Fruit fly (Drosophila melanogaster) whole organism, prepupa: ENCODE data around the gene Dredd.

Experiments used
- Blimp-1 ChIP-seq: fragments of 200-800 bp; sonication (Bioruptor generic); optimal IDR thresholded peaks from 3 replicates; lab custom pipeline; 2017; ENCODE audit warnings: missing biosample characterization, missing genetic modification characterization, mild to moderate bottlenecking, moderate library complexity, missing genetic modification reagents
- CG10631 ChIP-seq: fragments of 200-800 bp; sonication (Bioruptor generic); optimal IDR thresholded peaks from 2 replicates; lab custom pipeline; 2016; ENCODE audit warnings: missing biosample characterization, missing genetic modification characterization
- CG10669 ChIP-seq: fragments of 200-800 bp; sonication (Bioruptor generic); optimal IDR thresholded peaks from 3 replicates; lab custom pipeline; 2018; ENCODE audit warnings: missing biosample characterization, mild to moderate bottlenecking, missing genetic modification characterization, moderate library complexity
- CG11294 ChIP-seq: fragments of 200-800 bp; sonication (Bioruptor generic); IDR thresholded peaks from 2 replicates; pipeline ENCODE4 v1.3.6; 2022; ENCODE audit warnings: missing biosample characterization, missing genetic modification characterization
- CG11762 ChIP-seq: fragments of 200-800 bp; sonication (Bioruptor generic); optimal IDR thresholded peaks from 3 replicates; lab custom pipeline; 2016; ENCODE audit warnings: missing biosample characterization, missing genetic modification characterization; ENCODE audit not compliant: insufficient read depth
- CG11902 ChIP-seq: fragments of 200-800 bp; sonication (Bioruptor generic); optimal IDR thresholded peaks from 3 replicates; lab custom pipeline; 2016; ENCODE audit warnings: missing biosample characterization, missing genetic modification characterization
- CG15336 ChIP-seq: fragments of 200-800 bp; sonication (Bioruptor generic); IDR thresholded peaks from 2 replicates; pipeline ENCODE4 v1.3.6; 2022; ENCODE audit warnings: missing biosample characterization, missing genetic modification characterization
- CG1621 ChIP-seq: fragments of 200-800 bp; sonication (Bioruptor generic); optimal IDR thresholded peaks from 3 replicates; lab custom pipeline; 2018; ENCODE audit warnings: missing biosample characterization, mild to moderate bottlenecking, missing genetic modification characterization
- CG16779 ChIP-seq: fragments of 200-800 bp; sonication (Bioruptor generic); optimal IDR thresholded peaks from 3 replicates; lab custom pipeline; 2017; ENCODE audit warnings: missing biosample characterization, mild to moderate bottlenecking, missing genetic modification characterization
- CG3032 ChIP-seq: fragments of 200-800 bp; optimal IDR thresholded peaks from 2 replicates; lab custom pipeline; 2019; ENCODE audit warnings: missing biosample characterization, mild to moderate bottlenecking, missing genetic modification characterization, moderate library complexity
- CG31627 ChIP-seq: fragments of 200-800 bp; sonication (Bioruptor generic); optimal IDR thresholded peaks from 3 replicates; lab custom pipeline; 2016; ENCODE audit warnings: missing biosample characterization, missing genetic modification characterization
- CG32006 ChIP-seq: fragments of 200-800 bp; sonication (Bioruptor generic); optimal IDR thresholded peaks from 3 replicates; lab custom pipeline; 2017; ENCODE audit warnings: missing biosample characterization, mild to moderate bottlenecking, missing genetic modification characterization
- CG3919 ChIP-seq: fragments of 200-800 bp; sonication (Bioruptor generic); optimal IDR thresholded peaks from 3 replicates; lab custom pipeline; 2016; ENCODE audit warnings: missing biosample characterization, missing genetic modification characterization
- CG6276 ChIP-seq: fragments of 200-800 bp; sonication (Bioruptor generic); optimal IDR thresholded peaks from 2 replicates; lab custom pipeline; 2017; ENCODE audit warnings: missing biosample characterization, mild to moderate bottlenecking, missing genetic modification characterization
- CG6808 ChIP-seq: fragments of 200-800 bp; sonication (Bioruptor generic); optimal IDR thresholded peaks from 3 replicates; lab custom pipeline; 2017; ENCODE audit warnings: missing biosample characterization, missing genetic modification characterization, mild to moderate bottlenecking, moderate library complexity, missing genetic modification reagents
- CG6854 ChIP-seq: fragments of 200-800 bp; sonication (Bioruptor generic); optimal IDR thresholded peaks from 2 replicates; lab custom pipeline; 2017; ENCODE audit warnings: missing biosample characterization, mild to moderate bottlenecking, missing genetic modification characterization
- CG7368 ChIP-seq: fragments of 200-800 bp; sonication (Bioruptor generic); optimal IDR thresholded peaks from 3 replicates; lab custom pipeline; 2016; ENCODE audit warnings: missing biosample characterization, missing genetic modification characterization
- CG8119 ChIP-seq: fragments of 200-800 bp; sonication (Bioruptor generic); IDR thresholded peaks from 3 replicates; pipeline ENCODE4 v1.3.6; 2022; ENCODE audit warnings: missing biosample characterization, missing genetic modification characterization
- CG8632 ChIP-seq: fragments of 200-800 bp; sonication (Bioruptor generic); optimal IDR thresholded peaks from 3 replicates; lab custom pipeline; 2016; ENCODE audit warnings: missing biosample characterization, missing genetic modification characterization
- CG9139 ChIP-seq: fragments of 200-800 bp; sonication (Bioruptor generic); optimal IDR thresholded peaks from 3 replicates; lab custom pipeline; 2017; ENCODE audit warnings: missing biosample characterization, mild to moderate bottlenecking, missing genetic modification characterization
- Eip75B ChIP-seq: fragments of 200-800 bp; sonication (Bioruptor generic); optimal IDR thresholded peaks from 3 replicates; lab custom pipeline; 2016; ENCODE audit warnings: missing biosample characterization, missing genetic modification characterization
- Eip78C ChIP-seq: fragments of 200-800 bp; sonication (Bioruptor generic); peaks from one replicate; lab custom pipeline; 2016; ENCODE audit warnings: missing biosample characterization, missing genetic modification characterization
- Eip93F ChIP-seq: fragments of 200-800 bp; sonication (Bioruptor generic); optimal IDR thresholded peaks from 2 replicates; lab custom pipeline; 2016; ENCODE audit warnings: missing biosample characterization, mild to moderate bottlenecking, missing genetic modification characterization
- Ets21C ChIP-seq: fragments of 200-800 bp; sonication (Bioruptor generic); optimal IDR thresholded peaks from 3 replicates; lab custom pipeline; 2016; ENCODE audit warnings: missing biosample characterization, missing genetic modification characterization
- Gug ChIP-seq: fragments of 200-800 bp; sonication (Bioruptor generic); IDR thresholded peaks from 2 replicates; pipeline ENCODE4 v1.3.6; 2022; ENCODE audit warnings: missing biosample characterization, missing genetic modification characterization
- Hr39 ChIP-seq: fragments of 200-800 bp; sonication (Bioruptor generic); optimal IDR thresholded peaks from 2 replicates; lab custom pipeline; 2016; ENCODE audit warnings: missing biosample characterization, missing genetic modification characterization
- Hr4 ChIP-seq: fragments of 200-800 bp; sonication (Bioruptor generic); optimal IDR thresholded peaks from 3 replicates; lab custom pipeline; 2016; ENCODE audit warnings: missing biosample characterization, missing genetic modification characterization
- Lpt ChIP-seq: fragments of 200-800 bp; sonication (Bioruptor generic); optimal IDR thresholded peaks from 3 replicates; lab custom pipeline; 2016; ENCODE audit warnings: missing biosample characterization, missing genetic modification characterization
- Met ChIP-seq: fragments of 200-800 bp; sonication (Bioruptor generic); optimal IDR thresholded peaks from 3 replicates; lab custom pipeline; 2016; ENCODE audit warnings: missing biosample characterization, missing genetic modification characterization
- Sox14 ChIP-seq: fragments of 200-800 bp; sonication (Bioruptor generic); optimal IDR thresholded peaks from 3 replicates; lab custom pipeline; 2016; ENCODE audit warnings: missing biosample characterization, missing genetic modification characterization
- Sox15 ChIP-seq: fragments of 200-800 bp; sonication (Bioruptor generic); optimal IDR thresholded peaks from 3 replicates; lab custom pipeline; 2016; ENCODE audit warnings: missing biosample characterization, missing genetic modification characterization
- achi ChIP-seq: fragments of 200-800 bp; sonication (Bioruptor generic); optimal IDR thresholded peaks from 3 replicates; lab custom pipeline; 2016; ENCODE audit warnings: missing biosample characterization, missing genetic modification characterization
- cyc ChIP-seq: fragments of 200-800 bp; sonication (Bioruptor generic); optimal IDR thresholded peaks from 3 replicates; lab custom pipeline; 2016; ENCODE audit warnings: missing biosample characterization, missing genetic modification characterization
- dac ChIP-seq: fragments of 200-800 bp; sonication (Bioruptor generic); optimal IDR thresholded peaks from 2 replicates; lab custom pipeline; 2017; ENCODE audit warnings: missing biosample characterization, mild to moderate bottlenecking, missing genetic modification characterization
- dsx ChIP-seq: fragments of 200-800 bp; optimal IDR thresholded peaks from 3 replicates; lab custom pipeline; 2019; ENCODE audit warnings: missing biosample characterization, mild to moderate bottlenecking, missing genetic modification characterization, moderate library complexity; ENCODE audit not compliant: poor library complexity, severe bottlenecking
- eg ChIP-seq: fragments of 200-800 bp; sonication (Bioruptor generic); IDR thresholded peaks from 3 replicates; pipeline ENCODE4 v1.3.6; 2022; ENCODE audit warnings: missing biosample characterization, missing genetic modification characterization
- fd85E ChIP-seq: fragments of 200-800 bp; sonication (Bioruptor generic); optimal IDR thresholded peaks from 3 replicates; lab custom pipeline; 2016; ENCODE audit warnings: missing biosample characterization, missing genetic modification characterization
- net ChIP-seq: fragments of 200-800 bp; sonication (Bioruptor generic); optimal IDR thresholded peaks from 3 replicates; lab custom pipeline; 2016; ENCODE audit warnings: missing biosample characterization, missing genetic modification characterization
- pdm3 ChIP-seq: fragments of 200-800 bp; sonication (Bioruptor generic); optimal IDR thresholded peaks from 3 replicates; lab custom pipeline; 2016; ENCODE audit warnings: missing biosample characterization, missing genetic modification characterization
- salr ChIP-seq, 2 experiments: fragments of 200-800 bp; sonication (Bioruptor generic); optimal IDR thresholded peaks; 3 replicates each; lab custom pipeline; 2016 to 2018; ENCODE audit warnings: missing biosample characterization in 2 of 2, missing genetic modification characterization in 2 of 2, mild to moderate bottlenecking in 1 of 2
- spab ChIP-seq: fragments of 200-800 bp; sonication (Bioruptor generic); optimal IDR thresholded peaks from 2 replicates; lab custom pipeline; 2017; ENCODE audit warnings: missing biosample characterization, mild to moderate bottlenecking, missing genetic modification characterization, missing genetic modification reagents
- ss ChIP-seq, 2 experiments: fragments of 200-800 bp; sonication (Bioruptor generic); optimal IDR thresholded peaks; 2 replicates in 1 of 2; 3 replicates in 1 of 2; lab custom pipeline; 2017 to 2018; ENCODE audit warnings: mild to moderate bottlenecking in 2 of 2, missing biosample characterization in 2 of 2, missing genetic modification characterization in 2 of 2, moderate library complexity in 1 of 2
- svp ChIP-seq: fragments of 200-800 bp; sonication (Bioruptor generic); peaks from one replicate; lab custom pipeline; 2016; ENCODE audit warnings: missing biosample characterization, missing genetic modification characterization

Dredd gene

dm6 chrX:621132-621555, 14.2 kb downstream of the Dredd start, which contains the start of the genes CG13365 and Vsp37A (continued):
- no peak for TF ChIP-seq fd85E (GFP tag; lab: Kevin White, UChicago)
- no peak for TF ChIP-seq CG3919 (GFP tag; lab: Kevin White, UChicago)
- TF ChIP-seq salr (GFP tag; optimal IDR thresholded peaks at IDR 0.05; lab: Kevin White, UChicago) = no peak
- TF ChIP-seq Lpt (GFP tag; lab: Kevin White, UChicago) = no peak
- no peak for TF ChIP-seq achi (GFP tag; lab: Kevin White, UChicago)
- TF ChIP-seq CG10631 (GFP tag; lab: Kevin White, UChicago) = peak; percentile 41
- TF ChIP-seq CG7368 = no peak

dm6 chrX:620102-620430, 15.3 kb downstream of the Dredd start, which contains the start of gene spdi:
Gene spdi, minus strand, starts transcription at chrX:620195.
- TF ChIP-seq svp (GFP tag; lab: Kevin White, UChicago) (no peak), Sox14 (no peak), ss (GFP tag; optimal IDR thresholded peaks at IDR 0.05; lab: Kevin White, UChicago) (no peak), net (GFP tag; lab: Kevin White, UChicago) (no peak), CG11762 (GFP tag; lab: Kevin White, UChicago) (no peak), CG1621 (no peak), dsx (peak; percentile 5), CG6854 (GFP tag; lab: Kevin White, UChicago) (no peak)

- TF ChIP-seq Met (GFP tag; lab: Kevin White, UChicago) (no peak), CG15336 (GFP tag; lab: Robert Waterston, UW) (peak; percentile 22; the same call in 1 of the 2 replicates), CG32006 (GFP tag; lab: Kevin White, UChicago) (peak; percentile 24), Hr4 (GFP tag; lab: Kevin White, UChicago) (peak; percentile 33), achi (GFP tag; lab: Kevin White, UChicago) (no peak), CG6276 (GFP tag; lab: Kevin White, UChicago) (no peak), svp (GFP tag; lab: Kevin White, UChicago) (peak; percentile 61), CG8119 (GFP tag; lab: Robert Waterston, UW) (peak; percentile 41; the same call in 1 of the 3 replicates)
Measured at dm6 chrX:619220-620101, 15.9 kb downstream of the Dredd start.

dm6 chrX:618583-618982, 16.8 kb downstream of the Dredd start:
- TF ChIP-seq CG31627 (GFP tag; lab: Kevin White, UChicago) (peak; percentile 2), eg (GFP tag; lab: Robert Waterston, UW) (no peak), Eip78C (GFP tag; lab: Kevin White, UChicago) (peak; percentile 2), Hr4 (GFP tag; lab: Kevin White, UChicago) (peak; percentile 10), spab (GFP tag; lab: Kevin White, UChicago) (no peak), CG6808 (GFP tag; lab: Kevin White, UChicago) (no peak), CG3032 (tag; lab: Kevin White, UChicago) (no peak), Eip75B (GFP tag; lab: Kevin White, UChicago) (no peak), CG9139 (GFP tag; lab: Kevin White, UChicago) (no peak), Eip93F (GFP tag; lab: Kevin White, UChicago) (no peak), CG11902 (GFP tag; lab: Kevin White, UChicago) (no peak), Blimp-1 (GFP tag; lab: Kevin White, UChicago) (no peak), CG11762 (GFP tag; lab: Kevin White, UChicago) (no peak), Lpt (GFP tag; lab: Kevin White, UChicago) (no peak), ss (GFP tag; optimal IDR thresholded peaks at IDR 0.05; lab: Kevin White, UChicago) (no peak), CG7368 (no peak), Met (GFP tag; lab: Kevin White, UChicago) (no peak), CG8119 (GFP tag; lab: Robert Waterston, UW) (no peak), Hr39 (GFP tag; lab: Kevin White, UChicago) (peak; percentile 5), Ets21C (GFP tag; lab: Kevin White, UChicago) (no peak), CG10669 (GFP tag; lab: Kevin White, UChicago) (no peak), Sox15 (no peak), dac (GFP tag; lab: Kevin White, UChicago) (no peak), CG8632 (no peak), Gug (GFP tag; lab: Robert Waterston, UW) (no peak), pdm3 (GFP tag; lab: Kevin White, UChicago) (no peak), CG16779 (tag; lab: Kevin White, UChicago) (no peak), cyc (GFP tag; lab: Kevin White, UChicago) (no peak), CG11294 (GFP tag; lab: Robert Waterston, UW) (no peak), salr (GFP tag; optimal IDR thresholded peaks at IDR 0.05; lab: Kevin White, UChicago) (no peak), CG32006 (GFP tag; lab: Kevin White, UChicago) (peak; percentile 59)
